Fruit fly (Drosophila melanogaster) S2 (cell line): ENCODE measurements around the gene CG14113.

Experiments used
- CG8478 ChIP-seq: fragments of >200 bp; optimal IDR thresholded peaks from 2 replicates; lab custom pipeline; 2018
- CTCF ChIP-seq, 2 experiments: fragments of >200 bp; optimal IDR thresholded peaks; 2 replicates each; lab custom pipeline; 2018

- TF ChIP-seq CG8478 (lab: Kevin White, UChicago): no peak
- no peak for TF ChIP-seq CTCF (optimal IDR thresholded peaks at IDR 0.05; lab: Kevin White, UChicago)
Measured at dm6 chr3L:13328835-13329234, at the start of gene CG14113.
